Worm (Caenorhabditis elegans): ENCODE data around the gene snr-1.

DNA sequence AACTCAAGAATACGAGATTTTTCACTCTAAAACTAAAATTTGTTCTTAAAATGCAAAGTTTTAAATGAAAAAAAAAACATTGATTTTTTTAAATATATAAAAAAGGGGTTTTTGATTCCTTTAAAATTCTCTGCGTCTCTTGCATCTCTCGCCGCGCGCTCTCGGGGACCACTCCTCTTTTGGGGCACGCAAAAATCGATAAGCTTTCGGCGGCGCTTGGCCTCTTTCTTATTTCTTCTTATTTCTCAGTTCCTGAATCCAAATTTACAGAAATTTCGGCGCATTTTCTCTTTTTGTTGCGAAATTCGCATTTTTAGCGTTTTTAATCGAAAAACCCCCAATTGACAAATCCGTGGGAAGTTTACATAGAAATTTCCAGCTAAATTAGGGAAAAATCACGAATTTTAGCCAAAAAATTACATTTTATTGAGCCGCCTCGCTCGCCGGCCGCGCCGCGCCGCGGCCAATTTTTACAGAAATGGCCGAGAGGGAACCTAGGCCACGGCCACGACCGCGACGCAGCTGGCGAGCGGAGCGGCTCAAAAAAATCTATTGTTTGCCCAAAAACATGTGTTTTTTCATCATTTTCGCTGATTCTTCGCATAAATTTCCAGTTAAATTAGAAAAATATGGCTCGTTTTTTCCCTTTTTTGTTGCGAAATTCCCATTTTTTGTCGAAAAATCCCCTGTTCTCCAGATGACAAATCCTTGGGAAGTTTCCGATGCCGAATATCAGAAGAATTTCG lies 31.3 kb downstream of the snr-1 start, which contains the start of gene itsn-1:
- TF ChIP-seq nhr-23 (tag; optimal IDR thresholded peaks at IDR 0.05) (no peak), unc-39 (tag; optimal IDR thresholded peaks at IDR 0.05) (no peak), elt-1 (tag; optimal IDR thresholded peaks at IDR 0.05) (no peak)
